Fruit fly (Drosophila melanogaster) whole organism, embryonic: ENCODE data around the gene Xe7.

Source experiments
- BEAF-32 ChIP-seq: fragments of 200-800 bp; sonication (Bioruptor generic); optimal IDR thresholded peaks from 3 replicates; lab custom pipeline; 2017; ENCODE audit warnings: missing biosample characterization, missing genetic modification characterization, mild to moderate bottlenecking, moderate library complexity, missing genetic modification reagents
- CG10147 ChIP-seq: fragments of 200-800 bp; sonication (Bioruptor generic); optimal IDR thresholded peaks from 2 replicates; lab custom pipeline; 2019; ENCODE audit warnings: missing biosample characterization, mild to moderate bottlenecking, missing genetic modification characterization, moderate library complexity
- CG11398 ChIP-seq: fragments of 200-800 bp; sonication (Bioruptor generic); optimal IDR thresholded peaks from 2 replicates; lab custom pipeline; 2016; ENCODE audit warnings: missing biosample characterization, missing genetic modification characterization
- CG11504 ChIP-seq: fragments of 200-800 bp; sonication (Bioruptor generic); optimal IDR thresholded peaks from 3 replicates; lab custom pipeline; 2019; ENCODE audit warnings: missing biosample characterization, mild to moderate bottlenecking, missing genetic modification characterization, moderate library complexity
- CG12391 ChIP-seq: fragments of 200-800 bp; sonication (Bioruptor generic); optimal IDR thresholded peaks from 3 replicates; lab custom pipeline; 2018; ENCODE audit warnings: missing biosample characterization, mild to moderate bottlenecking, missing genetic modification characterization, moderate library complexity
- CG13775 ChIP-seq: fragments of 200-800 bp; sonication (Bioruptor generic); optimal IDR thresholded peaks from 3 replicates; lab custom pipeline; 2017; ENCODE audit warnings: missing biosample characterization, mild to moderate bottlenecking, missing genetic modification characterization
- CG14860 ChIP-seq: fragments of 200-800 bp; sonication (Bioruptor generic); IDR thresholded peaks from 3 replicates; pipeline ENCODE4 v1.3.6; 2022; ENCODE audit warnings: missing biosample characterization, missing genetic modification characterization; ENCODE audit not compliant: partially characterized antibody
- CG15011 ChIP-seq: fragments of 200-800 bp; sonication (Bioruptor generic); optimal IDR thresholded peaks from 3 replicates; lab custom pipeline; 2018; ENCODE audit warnings: missing biosample characterization, mild to moderate bottlenecking, missing genetic modification characterization
- CG17186 ChIP-seq: fragments of 200-800 bp; sonication (Bioruptor generic); optimal IDR thresholded peaks from 3 replicates; lab custom pipeline; 2017; ENCODE audit warnings: missing biosample characterization, missing genetic modification reagents, missing genetic modification characterization
- CG17612 ChIP-seq: fragments of 200-800 bp; sonication (Bioruptor generic); IDR thresholded peaks from 2 replicates; pipeline ENCODE4 v1.3.6; 2022; ENCODE audit warnings: missing biosample characterization, missing genetic modification characterization
- CG17829 ChIP-seq: fragments of 200-800 bp; optimal IDR thresholded peaks from 2 replicates; lab custom pipeline; 2019; ENCODE audit warnings: missing biosample characterization, mild to moderate bottlenecking, missing genetic modification characterization, moderate library complexity
- CG1832 ChIP-seq: fragments of 200-800 bp; sonication (Bioruptor generic); optimal IDR thresholded peaks from 2 replicates; lab custom pipeline; 2017; ENCODE audit warnings: missing biosample characterization, mild to moderate bottlenecking, missing genetic modification characterization, inconsistent platforms
- CG18476 ChIP-seq: fragments of 200-800 bp; sonication (Bioruptor generic); optimal IDR thresholded peaks from 2 replicates; lab custom pipeline; 2016; ENCODE audit warnings: missing biosample characterization, mild to moderate bottlenecking, missing genetic modification characterization
- CG2875 ChIP-seq: fragments of 200-800 bp; sonication (Bioruptor generic); optimal IDR thresholded peaks from 2 replicates; lab custom pipeline; 2017; ENCODE audit warnings: missing biosample characterization, mild to moderate bottlenecking, missing genetic modification characterization, missing genetic modification reagents
- CG3407 ChIP-seq: fragments of 200-800 bp; sonication (Bioruptor generic); optimal IDR thresholded peaks from 2 replicates; lab custom pipeline; 2018; ENCODE audit warnings: missing biosample characterization, mild to moderate bottlenecking, missing genetic modification characterization
- CG3995 ChIP-seq: fragments of 200-800 bp; sonication (Bioruptor generic); optimal IDR thresholded peaks from 3 replicates; lab custom pipeline; 2016; ENCODE audit warnings: missing biosample characterization, missing genetic modification characterization
- CG4282 ChIP-seq: fragments of 200-800 bp; sonication (Bioruptor generic); optimal IDR thresholded peaks from 2 replicates; lab custom pipeline; 2016; ENCODE audit warnings: missing biosample characterization, missing genetic modification characterization
- CG43689 ChIP-seq: fragments of 200-800 bp; sonication (Bioruptor generic); IDR thresholded peaks from 2 replicates; pipeline ENCODE4 v1.3.6; 2022; ENCODE audit warnings: missing biosample characterization, missing genetic modification characterization
- CG4854 ChIP-seq: fragments of 200-800 bp; sonication (Bioruptor generic); optimal IDR thresholded peaks from 2 replicates; lab custom pipeline; 2016; ENCODE audit warnings: missing biosample characterization, missing genetic modification characterization, inconsistent platforms
- CG6854 ChIP-seq: fragments of 200-800 bp; sonication (Bioruptor generic); optimal IDR thresholded peaks from 3 replicates; lab custom pipeline; 2017; ENCODE audit warnings: missing biosample characterization, mild to moderate bottlenecking, missing genetic modification characterization
- CG9876 ChIP-seq: fragments of 200-800 bp; sonication (Bioruptor generic); optimal IDR thresholded peaks from 2 replicates; lab custom pipeline; 2016; ENCODE audit warnings: missing biosample characterization, missing genetic modification characterization
- Chrac-16 ChIP-seq: fragments of 200-800 bp; sonication (Bioruptor generic); optimal IDR thresholded peaks from 3 replicates; lab custom pipeline; 2016; ENCODE audit warnings: missing biosample characterization, missing genetic modification characterization
- CoRest ChIP-seq: fragments of 200-800 bp; sonication (Bioruptor generic); optimal IDR thresholded peaks from 3 replicates; lab custom pipeline; 2018; ENCODE audit warnings: missing biosample characterization, mild to moderate bottlenecking, missing genetic modification characterization, moderate library complexity
- D ChIP-seq, 2 experiments: fragments of 200-800 bp in 1 of 2; fragments of >200 bp in 1 of 2; sonication (Bioruptor generic) in 1 of 2; optimal IDR thresholded peaks; 2 replicates in 1 of 2; 3 replicates in 1 of 2; lab custom pipeline; 2017; ENCODE audit warnings: mild to moderate bottlenecking in 1 of 2, missing biosample characterization in 1 of 2, missing genetic modification characterization in 1 of 2, missing genetic modification reagents in 1 of 2
- D19B ChIP-seq: fragments of 200-800 bp; sonication (Bioruptor generic); optimal IDR thresholded peaks from 2 replicates; lab custom pipeline; 2017; ENCODE audit warnings: missing biosample characterization, mild to moderate bottlenecking, missing genetic modification characterization
- Deaf1 ChIP-seq: fragments of 200-800 bp; optimal IDR thresholded peaks from 3 replicates; lab custom pipeline; 2019; ENCODE audit warnings: missing biosample characterization, mild to moderate bottlenecking, missing genetic modification characterization, moderate library complexity
- Dip3 ChIP-seq: fragments of 200-800 bp; sonication (Bioruptor generic); optimal IDR thresholded peaks from 3 replicates; lab custom pipeline; 2016; ENCODE audit warnings: missing biosample characterization, missing genetic modification characterization
- Doc2 ChIP-seq: fragments of 200-800 bp; sonication (Bioruptor generic); IDR thresholded peaks from 2 replicates; pipeline ENCODE4 v1.3.6; 2022; ENCODE audit warnings: missing biosample characterization, missing genetic modification characterization
- ERR ChIP-seq: fragments of 200-800 bp; sonication (Bioruptor generic); optimal IDR thresholded peaks from 2 replicates; lab custom pipeline; 2016; ENCODE audit warnings: missing biosample characterization, missing genetic modification characterization
- Fer2 ChIP-seq: fragments of 200-800 bp; sonication (Bioruptor generic); optimal IDR thresholded peaks from 2 replicates; lab custom pipeline; 2018; ENCODE audit warnings: missing biosample characterization, mild to moderate bottlenecking, missing genetic modification characterization, moderate library complexity
- Lpt ChIP-seq: fragments of >200 bp; optimal IDR thresholded peaks from 2 replicates; lab custom pipeline; 2018; ENCODE audit warnings: missing biosample characterization, missing genetic modification characterization
- Nf-YB ChIP-seq: fragments of 200-800 bp; sonication (Bioruptor generic); optimal IDR thresholded peaks from 3 replicates; lab custom pipeline; 2019; ENCODE audit warnings: missing biosample characterization, mild to moderate bottlenecking, missing genetic modification characterization, moderate library complexity
- Poxn ChIP-seq: fragments of 200-800 bp; sonication (Bioruptor generic); IDR thresholded peaks from 2 replicates; pipeline ENCODE4 v1.3.6; 2022; ENCODE audit warnings: missing biosample characterization, missing genetic modification characterization
- Spps ChIP-seq: fragments of 200-800 bp; sonication (Bioruptor generic); optimal IDR thresholded peaks from 2 replicates; lab custom pipeline; 2018; ENCODE audit warnings: missing biosample characterization, mild to moderate bottlenecking, missing genetic modification characterization
- Stat92E ChIP-seq, 3 experiments: fragments of >200 bp in 2 of 3; fragments of 200-800 bp in 1 of 3; sonication (Bioruptor generic) in 1 of 3; optimal IDR thresholded peaks; 2 replicates each; lab custom pipeline; 2017 to 2019; ENCODE audit warnings: missing biosample characterization in 3 of 3, missing genetic modification characterization in 3 of 3, mild to moderate bottlenecking in 1 of 3, moderate library complexity in 1 of 3
- ci ChIP-seq: fragments of 200-800 bp; sonication (Bioruptor generic); IDR thresholded peaks from 3 replicates; pipeline ENCODE4 v1.3.6; 2022; ENCODE audit warnings: missing biosample characterization, missing genetic modification characterization
- crc ChIP-seq: fragments of 200-800 bp; sonication (Bioruptor generic); optimal IDR thresholded peaks from 2 replicates; lab custom pipeline; 2016; ENCODE audit warnings: missing biosample characterization, missing genetic modification characterization
- dysf ChIP-seq: fragments of 200-800 bp; sonication (Bioruptor generic); IDR thresholded peaks from 3 replicates; pipeline ENCODE4 v1.3.6; 2022; ENCODE audit warnings: missing biosample characterization, missing genetic modification characterization
- fd3F ChIP-seq: fragments of 200-800 bp; sonication (Bioruptor generic); optimal IDR thresholded peaks from 2 replicates; lab custom pipeline; 2018; ENCODE audit warnings: missing biosample characterization, mild to moderate bottlenecking, missing genetic modification characterization, moderate library complexity
- fru ChIP-seq: fragments of >200 bp; optimal IDR thresholded peaks from 2 replicates; lab custom pipeline; 2017
- gro ChIP-seq: fragments of 200-800 bp; sonication (Bioruptor generic); optimal IDR thresholded peaks from 2 replicates; lab custom pipeline; 2016; ENCODE audit warnings: missing biosample characterization, missing genetic modification characterization
- gt ChIP-seq: fragments of 200-800 bp; sonication (Bioruptor generic); IDR thresholded peaks from 2 replicates; pipeline ENCODE4 v1.3.6; 2022; ENCODE audit warnings: missing biosample characterization, missing genetic modification characterization
- ken ChIP-seq: fragments of 200-800 bp; sonication (Bioruptor generic); IDR thresholded peaks from 3 replicates; pipeline ENCODE4 v1.3.6; 2022; ENCODE audit warnings: missing biosample characterization, missing genetic modification characterization
- lmd ChIP-seq: fragments of 200-800 bp; sonication (Bioruptor generic); IDR thresholded peaks from 2 replicates; pipeline ENCODE4 v1.3.6; 2022; ENCODE audit warnings: missing biosample characterization, missing genetic modification characterization
- lov ChIP-seq, 2 experiments: fragments of 200-800 bp in 1 of 2; fragments of >200 bp in 1 of 2; sonication (Bioruptor generic) in 1 of 2; IDR thresholded peaks in 1 of 2; optimal IDR thresholded peaks in 1 of 2; 2 replicates in 1 of 2; 3 replicates in 1 of 2; pipeline versions ENCODE4 v1.3.6 to Lab custom; 2017 to 2022; ENCODE audit warnings: missing biosample characterization in 1 of 2, missing genetic modification characterization in 1 of 2
- nau ChIP-seq: fragments of 200-800 bp; sonication (Bioruptor generic); optimal IDR thresholded peaks from 3 replicates; lab custom pipeline; 2017; ENCODE audit warnings: missing biosample characterization, mild to moderate bottlenecking, missing genetic modification characterization, missing genetic modification reagents
- pan ChIP-seq, 4 experiments: fragments of >200 bp in 3 of 4; fragments of 200-800 bp in 1 of 4; sonication (Bioruptor generic) in 1 of 4; optimal IDR thresholded peaks in 3 of 4; IDR thresholded peaks in 1 of 4; 2 replicates each; pipeline versions ENCODE4 v1.3.6 to Lab custom; 2017 to 2022; ENCODE audit warnings: missing biosample characterization in 2 of 4, missing genetic modification characterization in 2 of 4, mixed read lengths in 1 of 4
- sd ChIP-seq: fragments of 200-800 bp; sonication (Bioruptor generic); optimal IDR thresholded peaks from 3 replicates; lab custom pipeline; 2018; ENCODE audit warnings: missing biosample characterization, mild to moderate bottlenecking, missing genetic modification characterization, moderate library complexity
- yki ChIP-seq: fragments of >200 bp; optimal IDR thresholded peaks from 3 replicates; lab custom pipeline; 2018

Xe7 gene

dm6 chr3R:5620387-5620956 lies 48.7 kb downstream of the Xe7 start (continued):
- TF ChIP-seq CG2875 (GFP tag; lab: Kevin White, UChicago) (peak; percentile 54), CG12391 (peak; percentile 73), Chrac-16 (GFP tag; lab: Kevin White, UChicago) (peak; percentile 39), pan (optimal IDR thresholded peaks at IDR 0.05; lab: Kevin White, UChicago) (no peak), pan (GFP tag; optimal IDR thresholded peaks at IDR 0.05 in 1 of 2, IDR thresholded peaks at IDR 0.05 in 1 of 2) (peak in 1 of 2 experiments; percentile 68), ci (GFP tag; lab: Robert Waterston, UW) (peak; percentile 85), nau (no peak), fd3F (GFP tag; lab: Kevin White, UChicago) (peak; percentile 14), Poxn (GFP tag; lab: Robert Waterston, UW) (no peak), Fer2 (tag; lab: Kevin White, UChicago) (no peak), crc (GFP tag; lab: Kevin White, UChicago) (peak; percentile 52), CoRest (tag; lab: Kevin White, UChicago) (peak; percentile 74), dysf (GFP tag; lab: Robert Waterston, UW) (peak; percentile 70), CG3995 (GFP tag; lab: Kevin White, UChicago) (peak; percentile 19), fru (lab: Kevin White, UChicago) (no peak), gt (no peak), CG1832 (no peak), Spps (tag; lab: Kevin White, UChicago) (no peak), CG43689 (GFP tag; lab: Robert Waterston, UW) (no peak; the same call in 1 of the 2 replicates), D19B (peak; percentile 38), CG18476 (GFP tag; lab: Kevin White, UChicago) (peak; percentile 35), CG14860 (GFP tag; lab: Robert Waterston, UW) (no peak), lov (optimal IDR thresholded peaks at IDR 0.05; lab: Kevin White, UChicago) (no peak), lov (GFP tag; IDR thresholded peaks at IDR 0.05; lab: Robert Waterston, UW) (peak; percentile 84), CG17186 (GFP tag; lab: Kevin White, UChicago) (no peak), Lpt (GFP tag; lab: Kevin White, UChicago) (no peak), CG10147 (GFP tag; lab: Kevin White, UChicago) (peak; percentile 65), sd (tag; lab: Kevin White, UChicago) (no peak), ERR (GFP tag; lab: Kevin White, UChicago) (peak; percentile 43), Stat92E (GFP tag; optimal IDR thresholded peaks at IDR 0.05; lab: Kevin White, UChicago) (peak in 1 of 3 experiments; percentile 12), CG17829 (tag; lab: Kevin White, UChicago) (peak; percentile 50), CG6854 (GFP tag; lab: Kevin White, UChicago) (no peak), CG11504 (tag; lab: Kevin White, UChicago) (peak; percentile 83), Dip3 (peak; percentile 41), CG13775 (GFP tag; lab: Kevin White, UChicago) (peak; percentile 68), Doc2 (no peak), Nf-YB (peak; percentile 32), BEAF-32 (GFP tag; lab: Kevin White, UChicago) (no peak), gro (GFP tag; lab: Kevin White, UChicago) (peak; percentile 57), lmd (GFP tag; lab: Robert Waterston, UW) (peak; percentile 69), CG15011 (GFP tag; lab: Kevin White, UChicago) (no peak), Deaf1 (tag; lab: Kevin White, UChicago) (peak; percentile 25), CG3407 (GFP tag; lab: Kevin White, UChicago) (peak; percentile 38), CG4282 (GFP tag; lab: Kevin White, UChicago) (no peak), ken (GFP tag; lab: Robert Waterston, UW) (peak; percentile 65; the same call in 1 of the 3 replicates), D (optimal IDR thresholded peaks at IDR 0.05; lab: Kevin White, UChicago) (no peak), D (GFP tag; optimal IDR thresholded peaks at IDR 0.05; lab: Kevin White, UChicago) (peak; percentile 71), CG4854 (GFP tag; lab: Kevin White, UChicago) (no peak), CG9876 (GFP tag; lab: Kevin White, UChicago) (peak; percentile 44), yki (lab: Kevin White, UChicago) (no peak), CG11398 (GFP tag; lab: Kevin White, UChicago) (peak; percentile 60), CG17612 (no peak)
